Fruit fly (Drosophila melanogaster) whole organism, embryonic: ENCODE results near the gene CG34135.

Experiments used
- Antp ChIP-seq: fragments of 200-800 bp; sonication (Bioruptor generic); optimal IDR thresholded peaks from 3 replicates; lab custom pipeline; 2016; ENCODE audit warnings: missing biosample characterization, missing genetic modification characterization
- CG10209 ChIP-seq: fragments of 200-800 bp; sonication (Bioruptor generic); optimal IDR thresholded peaks from 3 replicates; lab custom pipeline; 2017; ENCODE audit warnings: missing biosample characterization, mild to moderate bottlenecking, missing genetic modification characterization, missing genetic modification reagents
- CG1233 ChIP-seq: fragments of 200-800 bp; sonication (Bioruptor generic); optimal IDR thresholded peaks from 4 replicates; lab custom pipeline; 2018; ENCODE audit warnings: missing biosample characterization, mild to moderate bottlenecking, missing genetic modification characterization
- CG13296 ChIP-seq: fragments of 200-800 bp; sonication (Bioruptor generic); optimal IDR thresholded peaks from 3 replicates; lab custom pipeline; 2018; ENCODE audit warnings: missing biosample characterization, mild to moderate bottlenecking, missing genetic modification characterization
- CG14014 ChIP-seq: fragments of 200-800 bp; sonication (Bioruptor generic); IDR thresholded peaks from 2 replicates; pipeline ENCODE4 v1.3.6; 2022; ENCODE audit warnings: missing biosample characterization, missing genetic modification characterization
- CG14860 ChIP-seq: fragments of 200-800 bp; sonication (Bioruptor generic); IDR thresholded peaks from 3 replicates; pipeline ENCODE4 v1.3.6; 2022; ENCODE audit warnings: missing biosample characterization, missing genetic modification characterization; ENCODE audit not compliant: partially characterized antibody
- CG15011 ChIP-seq: fragments of 200-800 bp; sonication (Bioruptor generic); optimal IDR thresholded peaks from 3 replicates; lab custom pipeline; 2018; ENCODE audit warnings: missing biosample characterization, mild to moderate bottlenecking, missing genetic modification characterization
- CG1529 ChIP-seq: fragments of 200-800 bp; sonication (Bioruptor generic); optimal IDR thresholded peaks from 3 replicates; lab custom pipeline; 2018; ENCODE audit warnings: missing biosample characterization, missing genetic modification characterization
- CG15601 ChIP-seq: fragments of 200-800 bp; sonication (Bioruptor generic); optimal IDR thresholded peaks from 3 replicates; lab custom pipeline; 2019; ENCODE audit warnings: missing biosample characterization, mild to moderate bottlenecking, missing genetic modification characterization, moderate library complexity
- CG16815 ChIP-seq: fragments of 200-800 bp; sonication (Bioruptor generic); optimal IDR thresholded peaks from 3 replicates; lab custom pipeline; 2017; ENCODE audit warnings: missing biosample characterization, mild to moderate bottlenecking, missing genetic modification characterization
- CG2678 ChIP-seq: fragments of 200-800 bp; sonication (Bioruptor generic); optimal IDR thresholded peaks from 3 replicates; lab custom pipeline; 2019; ENCODE audit warnings: missing biosample characterization, mild to moderate bottlenecking, missing genetic modification characterization, moderate library complexity
- CG34376 ChIP-seq: fragments of 200-800 bp; sonication (Bioruptor generic); optimal IDR thresholded peaks from 2 replicates; lab custom pipeline; 2018; ENCODE audit warnings: missing biosample characterization, mild to moderate bottlenecking, missing genetic modification characterization
- CG3726 ChIP-seq: fragments of 200-800 bp; sonication (Bioruptor generic); IDR thresholded peaks from 3 replicates; pipeline ENCODE4, ENCODE4 v1.3.6; 2022; ENCODE audit warnings: missing biosample characterization, missing genetic modification characterization
- CG4820 ChIP-seq: fragments of 200-800 bp; sonication (Bioruptor generic); optimal IDR thresholded peaks from 3 replicates; lab custom pipeline; 2016; ENCODE audit warnings: missing biosample characterization, missing genetic modification characterization
- CG6854 ChIP-seq: fragments of 200-800 bp; sonication (Bioruptor generic); optimal IDR thresholded peaks from 3 replicates; lab custom pipeline; 2017; ENCODE audit warnings: missing biosample characterization, mild to moderate bottlenecking, missing genetic modification characterization
- CG7372 ChIP-seq: fragments of 200-800 bp; sonication (Bioruptor generic); IDR thresholded peaks from 2 replicates; pipeline ENCODE4 v1.3.6; 2022; ENCODE audit warnings: missing biosample characterization, missing genetic modification characterization
- CG8089 ChIP-seq: fragments of 200-800 bp; sonication (Bioruptor generic); optimal IDR thresholded peaks from 3 replicates; lab custom pipeline; 2016; ENCODE audit warnings: missing biosample characterization, missing genetic modification characterization
- CG8359 ChIP-seq: fragments of 200-800 bp; sonication (Bioruptor generic); optimal IDR thresholded peaks from 2 replicates; lab custom pipeline; 2017; ENCODE audit warnings: missing biosample characterization, mild to moderate bottlenecking, missing genetic modification characterization, borderline replicate concordance
- CHES-1-like ChIP-seq: fragments of 200-800 bp; sonication (Bioruptor generic); optimal IDR thresholded peaks from 2 replicates; lab custom pipeline; 2016; ENCODE audit warnings: missing biosample characterization, missing genetic modification characterization
- Dad ChIP-seq: fragments of 200-800 bp; sonication (Bioruptor generic); optimal IDR thresholded peaks from 3 replicates; lab custom pipeline; 2016; ENCODE audit warnings: missing biosample characterization, missing genetic modification characterization
- E2f1 ChIP-seq: fragments of 200-800 bp; sonication (Bioruptor generic); IDR thresholded peaks from 2 replicates; pipeline ENCODE4 v1.3.6; 2022; ENCODE audit warnings: missing biosample characterization, missing genetic modification characterization
- Eip74EF ChIP-seq, 2 experiments: fragments of 200-800 bp in 1 of 2; fragments of >200 bp in 1 of 2; sonication (Bioruptor generic) in 1 of 2; optimal IDR thresholded peaks; 2 replicates each; lab custom pipeline; 2017 to 2019; ENCODE audit warnings: missing biosample characterization in 2 of 2, missing genetic modification characterization in 2 of 2, mild to moderate bottlenecking in 1 of 2, moderate library complexity in 1 of 2
- H15 ChIP-seq: fragments of 200-800 bp; sonication (Bioruptor generic); IDR thresholded peaks from 3 replicates; pipeline ENCODE4 v1.3.6; 2022; ENCODE audit warnings: missing biosample characterization, missing genetic modification characterization
- Hey ChIP-seq: fragments of 200-800 bp; sonication (Bioruptor generic); optimal IDR thresholded peaks from 3 replicates; lab custom pipeline; 2018; ENCODE audit warnings: missing biosample characterization, mild to moderate bottlenecking, missing genetic modification characterization
- Lhr ChIP-seq: fragments of 200-800 bp; sonication (Bioruptor generic); optimal IDR thresholded peaks from 3 replicates; lab custom pipeline; 2017; ENCODE audit warnings: mild to moderate bottlenecking, missing biosample characterization, missing genetic modification reagents, missing genetic modification characterization
- Sry-β ChIP-seq: fragments of 200-800 bp; sonication (Bioruptor generic); optimal IDR thresholded peaks from 2 replicates; lab custom pipeline; 2018; ENCODE audit warnings: missing biosample characterization, mild to moderate bottlenecking, missing genetic modification characterization, moderate library complexity
- TFAM ChIP-seq: fragments of 200-800 bp; sonication (Bioruptor generic); optimal IDR thresholded peaks from 2 replicates; lab custom pipeline; 2017; ENCODE audit warnings: missing biosample characterization, missing genetic modification characterization, inconsistent platforms
- abd-A ChIP-seq: fragments of 200-800 bp; sonication (Bioruptor generic); optimal IDR thresholded peaks from 3 replicates; lab custom pipeline; 2019; ENCODE audit warnings: missing biosample characterization, mild to moderate bottlenecking, missing genetic modification characterization, moderate library complexity
- ara ChIP-seq: fragments of 200-800 bp; sonication (Bioruptor generic); IDR thresholded peaks from 2 replicates; pipeline ENCODE4 v1.3.6; 2022; ENCODE audit warnings: missing biosample characterization, missing genetic modification characterization
- cas ChIP-seq: fragments of 200-800 bp; sonication (Bioruptor generic); IDR thresholded peaks from 2 replicates; pipeline ENCODE4 v1.3.6; 2022; ENCODE audit warnings: missing biosample characterization, missing genetic modification characterization
- gsb ChIP-seq: fragments of 200-800 bp; sonication (Bioruptor generic); IDR thresholded peaks from 2 replicates; pipeline ENCODE4 v1.3.6; 2022; ENCODE audit warnings: missing biosample characterization, missing genetic modification characterization
- gt ChIP-seq: fragments of 200-800 bp; sonication (Bioruptor generic); IDR thresholded peaks from 2 replicates; pipeline ENCODE4 v1.3.6; 2022; ENCODE audit warnings: missing biosample characterization, missing genetic modification characterization
- jumu ChIP-seq: fragments of 200-800 bp; sonication (Bioruptor generic); optimal IDR thresholded peaks from 3 replicates; lab custom pipeline; 2016; ENCODE audit warnings: missing biosample characterization, missing genetic modification characterization
- lbe ChIP-seq: fragments of 200-800 bp; sonication (Bioruptor generic); optimal IDR thresholded peaks from 2 replicates; lab custom pipeline; 2016; ENCODE audit warnings: missing biosample characterization, mild to moderate bottlenecking, missing genetic modification characterization
- lola ChIP-seq, 3 experiments: fragments of >200 bp in 2 of 3; fragments of 200-800 bp in 1 of 3; sonication (Bioruptor generic) in 1 of 3; optimal IDR thresholded peaks; 2 replicates each; lab custom pipeline; 2017 to 2019; ENCODE audit warnings: missing biosample characterization in 3 of 3, missing genetic modification characterization in 3 of 3, mild to moderate bottlenecking in 1 of 3, moderate library complexity in 1 of 3
- mirr ChIP-seq: fragments of 200-800 bp; sonication (Bioruptor generic); optimal IDR thresholded peaks from 3 replicates; lab custom pipeline; 2018; ENCODE audit warnings: missing biosample characterization, mild to moderate bottlenecking, missing genetic modification characterization
- pita ChIP-seq: fragments of 200-800 bp; sonication (Bioruptor generic); optimal IDR thresholded peaks from 2 replicates; lab custom pipeline; 2017; ENCODE audit warnings: missing biosample characterization, mild to moderate bottlenecking, missing genetic modification characterization
- prd ChIP-seq, 3 experiments: fragments of >200 bp in 2 of 3; fragments of 200-800 bp in 1 of 3; sonication (Bioruptor generic) in 1 of 3; optimal IDR thresholded peaks in 2 of 3; IDR thresholded peaks in 1 of 3; 2 replicates in 2 of 3; 3 replicates in 1 of 3; pipeline versions ENCODE4 v1.3.6 to Lab custom; 2017 to 2022; ENCODE audit warnings: missing biosample characterization in 1 of 3, missing genetic modification characterization in 1 of 3
- pros ChIP-seq: fragments of 200-800 bp; sonication (Bioruptor generic); optimal IDR thresholded peaks from 3 replicates; lab custom pipeline; 2019; ENCODE audit warnings: missing biosample characterization, mild to moderate bottlenecking, missing genetic modification characterization, moderate library complexity
- pzg ChIP-seq: fragments of 200-800 bp; sonication (Bioruptor generic); optimal IDR thresholded peaks from 3 replicates; lab custom pipeline; 2018; ENCODE audit warnings: missing biosample characterization, mild to moderate bottlenecking, missing genetic modification characterization, moderate library complexity
- run ChIP-seq: fragments of 200-800 bp; sonication (Bioruptor generic); optimal IDR thresholded peaks from 3 replicates; lab custom pipeline; 2018; ENCODE audit warnings: missing biosample characterization, mild to moderate bottlenecking, missing genetic modification characterization
- sens ChIP-seq: fragments of 200-800 bp; sonication (Bioruptor generic); peaks from one replicate; lab custom pipeline; 2016; ENCODE audit warnings: missing biosample characterization, missing genetic modification characterization
- shn ChIP-seq: fragments of 200-800 bp; sonication (Bioruptor generic); optimal IDR thresholded peaks from 3 replicates; lab custom pipeline; 2016; ENCODE audit warnings: missing biosample characterization, missing genetic modification characterization
- sna ChIP-seq: fragments of 200-800 bp; sonication (Bioruptor generic); IDR thresholded peaks from 2 replicates; pipeline ENCODE4 v1.3.6; 2022; ENCODE audit warnings: missing biosample characterization, missing genetic modification characterization; ENCODE audit not compliant: partially characterized antibody
- tup ChIP-seq: fragments of 200-800 bp; sonication (Bioruptor generic); optimal IDR thresholded peaks from 2 replicates; lab custom pipeline; 2016; ENCODE audit warnings: missing biosample characterization, mild to moderate bottlenecking, missing genetic modification characterization, moderate library complexity
- tx ChIP-seq: fragments of 200-800 bp; sonication (Bioruptor generic); optimal IDR thresholded peaks from 2 replicates; lab custom pipeline; 2016; ENCODE audit warnings: missing biosample characterization, missing genetic modification characterization
- vvl ChIP-seq: fragments of 200-800 bp; sonication (Bioruptor generic); IDR thresholded peaks from 2 replicates; pipeline ENCODE4 v1.3.6; 2022; ENCODE audit warnings: missing biosample characterization, missing genetic modification characterization
- zen ChIP-seq: fragments of 200-800 bp; sonication (Bioruptor generic); optimal IDR thresholded peaks from 3 replicates; lab custom pipeline; 2018; ENCODE audit warnings: missing biosample characterization, mild to moderate bottlenecking, missing genetic modification characterization, moderate library complexity

CG34135 gene

dm6 chr3R:8811323-8811936 lies 43.4 kb upstream of the CG34135 start:
- TF ChIP-seq CG6854: peak; percentile 99
- TF ChIP-seq lbe (GFP tag; lab: Kevin White, UChicago): peak; percentile 98
- peak; percentile 99 for TF ChIP-seq CG16815 (GFP tag; lab: Kevin White, UChicago)
- TF ChIP-seq Dad (GFP tag; lab: Kevin White, UChicago): peak; percentile 99
- no peak for TF ChIP-seq prd (optimal IDR thresholded peaks at IDR 0.05; lab: Kevin White, UChicago)
- TF ChIP-seq prd (GFP tag; IDR thresholded peaks at IDR 0.05; lab: Robert Waterston, UW): peak; percentile 99
- peak; percentile 91 for TF ChIP-seq gt
- peak; percentile 98 for TF ChIP-seq gsb
- TF ChIP-seq CHES-1-like (GFP tag; lab: Kevin White, UChicago): peak; percentile 99
- TF ChIP-seq CG1233 (GFP tag; lab: Kevin White, UChicago): peak; percentile 98
- TF ChIP-seq ara (GFP tag; lab: Robert Waterston, UW): peak; percentile 98
- TF ChIP-seq jumu (GFP tag; lab: Kevin White, UChicago): peak; percentile 98
- TF ChIP-seq CG7372: peak; percentile 99
- peak; percentile 100 for TF ChIP-seq sens (GFP tag; lab: Kevin White, UChicago)
- peak; percentile 98 for TF ChIP-seq CG1529
- peak in 1 of 3 experiments; percentile 97 for TF ChIP-seq lola (GFP tag; optimal IDR thresholded peaks at IDR 0.05; lab: Kevin White, UChicago)
- TF ChIP-seq pita (GFP tag; lab: Kevin White, UChicago): no peak
- peak; percentile 99 for TF ChIP-seq CG34376 (GFP tag; lab: Kevin White, UChicago)
- peak; percentile 99 for TF ChIP-seq CG14014 (GFP tag; lab: Robert Waterston, UW)
- peak; percentile 98 for TF ChIP-seq run (tag; lab: Kevin White, UChicago)
- peak; percentile 99 for TF ChIP-seq CG2678 (tag; lab: Kevin White, UChicago)
- peak; percentile 99 for TF ChIP-seq CG10209 (GFP tag; lab: Kevin White, UChicago)
- TF ChIP-seq shn (GFP tag; lab: Kevin White, UChicago): peak; percentile 97
- TF ChIP-seq Eip74EF (GFP tag; optimal IDR thresholded peaks at IDR 0.05; lab: Kevin White, UChicago): peak in 1 of 2 experiments; percentile 97
- TF ChIP-seq sna (GFP tag; lab: Robert Waterston, UW): no peak
- peak; percentile 98 for TF ChIP-seq H15
- peak; percentile 69 for TF ChIP-seq Sry-β (GFP tag; lab: Kevin White, UChicago)
- TF ChIP-seq CG13296 (GFP tag; lab: Kevin White, UChicago): peak; percentile 99
- peak; percentile 98 for TF ChIP-seq tx
- TF ChIP-seq cas (GFP tag; lab: Robert Waterston, UW): peak; percentile 97
- TF ChIP-seq CG3726: peak; percentile 97
- TF ChIP-seq CG14860 (GFP tag; lab: Robert Waterston, UW): no peak
- TF ChIP-seq zen (tag; lab: Kevin White, UChicago): peak; percentile 96
- TF ChIP-seq E2f1 (GFP tag; lab: Robert Waterston, UW): peak; percentile 98
- TF ChIP-seq tup: peak; percentile 97
- peak; percentile 98 for TF ChIP-seq Antp (GFP tag; lab: Kevin White, UChicago)
- TF ChIP-seq pzg: peak; percentile 41
- TF ChIP-seq CG15011 (GFP tag; lab: Kevin White, UChicago): peak; percentile 99
- TF ChIP-seq Hey (tag; lab: Kevin White, UChicago): peak; percentile 94
- peak; percentile 98 for TF ChIP-seq mirr (GFP tag; lab: Kevin White, UChicago)
- peak; percentile 97 for TF ChIP-seq CG8359
- peak; percentile 97 for TF ChIP-seq CG15601 (tag; lab: Kevin White, UChicago)
- peak; percentile 99 for TF ChIP-seq vvl (GFP tag; lab: Robert Waterston, UW)
- TF ChIP-seq CG8089 (GFP tag; lab: Kevin White, UChicago): peak; percentile 98
- peak; percentile 97 for TF ChIP-seq abd-A (tag; lab: Kevin White, UChicago)
- TF ChIP-seq CG4820: peak; percentile 98
- peak; percentile 93 for TF ChIP-seq TFAM (GFP tag; lab: Kevin White, UChicago)
- peak; percentile 92 for TF ChIP-seq Lhr (GFP tag; lab: Kevin White, UChicago)
- peak; percentile 59 for TF ChIP-seq pros (GFP tag; lab: Kevin White, UChicago)
